Fruit fly (Drosophila melanogaster): Measurements from ENCODE around the gene CG10903.

The CG10903 gene

dm6 chr3R:8030151-8030899 is at the start of gene CG10903, which contains the start of gene CG2747:
Gene CG10903 (plus strand): TSS chr3R:8030411.
Gene CG2747 (minus strand): TSS chr3R:8030790.
- peak; percentile 28 for TF ChIP-seq CG17801 (GFP tag; optimal IDR thresholded peaks at IDR 0.05; ENCODE audit: partially characterized antibody)

DNA sequence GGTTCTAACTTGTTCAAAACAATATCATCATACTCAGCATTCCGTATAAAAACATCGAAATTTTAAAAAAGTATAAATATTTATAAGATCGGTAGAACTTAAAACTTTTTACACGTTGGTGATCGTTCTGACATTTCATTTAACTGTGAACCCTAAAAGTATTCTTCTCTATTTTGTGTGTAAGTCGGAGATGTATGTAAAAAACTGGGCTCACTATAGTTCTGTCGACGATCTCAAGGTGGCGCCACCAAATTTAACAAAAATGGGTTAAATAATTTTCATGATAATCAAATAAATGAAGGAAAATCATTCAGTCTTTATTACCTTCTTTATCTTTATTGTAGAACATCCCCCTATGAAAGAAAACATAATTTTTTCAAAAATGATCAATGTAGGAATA is 48.8 kb upstream of the CG10903 start:
- no peak for TF ChIP-seq CG17801 (GFP tag; optimal IDR thresholded peaks at IDR 0.05; ENCODE audit: partially characterized antibody)

- TF ChIP-seq CG17801 (GFP tag; optimal IDR thresholded peaks at IDR 0.05; ENCODE audit: partially characterized antibody) = no peak
These were observed 40.0 kb upstream of the CG10903 start for dm6 chr3R:7990257-7990656.

- no peak for TF ChIP-seq CG17801 (GFP tag; optimal IDR thresholded peaks at IDR 0.05; ENCODE audit: partially characterized antibody)
These were observed 39.3 kb upstream of the CG10903 start for dm6 chr3R:7990799-7991423.

DNA sequence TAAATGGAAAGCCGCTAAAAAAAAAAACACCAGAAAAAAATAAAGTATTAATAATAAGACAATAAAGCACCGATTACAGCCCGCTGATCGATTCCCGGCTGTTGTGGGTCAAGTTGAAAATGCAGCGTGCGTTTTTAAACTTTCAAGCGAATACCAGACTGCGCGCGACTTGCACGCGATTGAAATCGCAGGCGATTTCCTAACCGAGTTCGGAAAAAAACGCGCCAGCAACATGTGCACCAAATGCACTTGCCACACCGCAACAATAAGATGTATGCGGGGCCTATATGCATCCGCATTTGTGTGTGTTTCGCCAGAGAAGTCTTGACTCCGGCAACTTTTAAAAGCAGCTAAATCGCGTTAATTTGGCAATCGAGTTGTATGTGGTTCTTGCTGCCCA is 38.8 kb upstream of the CG10903 start:
- TF ChIP-seq CG17801 (GFP tag; optimal IDR thresholded peaks at IDR 0.05; ENCODE audit: partially characterized antibody) = no peak

dm6 chr3R:7992100-7992499 is 38.1 kb upstream of the CG10903 start:
- no peak for TF ChIP-seq CG17801 (GFP tag; optimal IDR thresholded peaks at IDR 0.05; ENCODE audit: partially characterized antibody)

DNA sequence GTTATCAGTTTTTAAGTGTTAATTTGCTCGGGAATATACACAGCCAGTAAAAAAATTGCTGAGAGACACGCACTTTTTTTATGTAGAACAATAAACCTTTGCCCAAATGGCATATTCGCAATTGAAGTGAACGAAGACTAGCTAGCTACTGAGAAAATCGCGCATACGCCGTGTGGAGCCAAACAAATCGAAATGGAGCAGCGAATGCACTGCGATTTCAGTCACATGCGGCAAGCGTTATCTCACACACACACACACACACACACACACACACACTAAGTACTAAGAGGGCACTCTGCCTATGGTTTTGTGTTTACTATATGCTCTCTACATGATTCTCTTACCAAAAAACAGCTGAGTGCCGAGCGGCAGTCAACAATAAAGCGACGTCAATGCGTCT is 36.7 kb upstream of the CG10903 start:
- TF ChIP-seq CG17801 (GFP tag; optimal IDR thresholded peaks at IDR 0.05; ENCODE audit: partially characterized antibody) = no peak

dm6 chr3R:7994629-7995028 is 35.6 kb upstream of the CG10903 start:
- TF ChIP-seq CG17801 (GFP tag; optimal IDR thresholded peaks at IDR 0.05; ENCODE audit: partially characterized antibody) = no peak

DNA sequence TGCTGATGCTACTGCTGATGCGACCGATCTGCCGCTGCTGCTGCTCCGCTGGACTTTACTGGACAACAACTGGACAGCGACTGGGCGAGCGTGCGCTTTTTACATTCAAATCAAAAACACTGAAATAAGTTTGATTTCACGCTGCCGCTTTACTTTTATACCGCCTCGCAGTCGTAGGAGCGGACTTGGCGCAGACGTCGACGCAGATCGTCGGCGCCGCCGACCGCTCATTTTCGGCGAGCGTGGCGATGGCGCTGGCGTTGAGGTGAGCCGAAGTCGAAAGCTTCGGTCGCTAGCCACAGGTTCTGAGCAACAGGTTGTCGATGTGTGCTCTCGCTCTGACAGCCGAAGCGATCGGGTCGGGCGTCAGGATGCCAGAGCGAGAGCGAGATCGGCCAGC is 34.5 kb upstream of the CG10903 start, which contains the start of gene Elovl7:
TSS of gene Elovl7 (minus strand) at position 131 of the 400 bp plus-strand sequence.
- no peak for TF ChIP-seq CG17801 (GFP tag; optimal IDR thresholded peaks at IDR 0.05; ENCODE audit: partially characterized antibody)

DNA sequence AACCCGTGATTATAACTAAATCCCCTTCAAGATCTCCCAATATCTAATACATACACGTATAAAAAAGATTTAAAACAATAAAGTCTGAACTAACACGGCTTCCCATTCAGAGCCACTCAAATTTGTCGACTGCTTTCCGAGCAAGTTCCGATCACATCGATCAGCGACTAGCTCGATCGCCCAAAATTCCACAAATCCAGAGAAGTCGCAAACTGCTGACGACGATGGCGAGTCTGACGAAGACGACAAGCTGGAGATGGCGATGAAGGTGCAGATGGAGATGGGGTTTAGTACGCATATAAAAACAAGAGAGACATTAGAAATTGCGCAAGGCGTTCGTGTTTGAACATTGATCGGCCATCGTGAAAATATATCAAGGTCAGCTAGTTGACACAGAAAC is 31.4 kb upstream of the CG10903 start:
- no peak for TF ChIP-seq CG17801 (GFP tag; optimal IDR thresholded peaks at IDR 0.05; ENCODE audit: partially characterized antibody)

DNA sequence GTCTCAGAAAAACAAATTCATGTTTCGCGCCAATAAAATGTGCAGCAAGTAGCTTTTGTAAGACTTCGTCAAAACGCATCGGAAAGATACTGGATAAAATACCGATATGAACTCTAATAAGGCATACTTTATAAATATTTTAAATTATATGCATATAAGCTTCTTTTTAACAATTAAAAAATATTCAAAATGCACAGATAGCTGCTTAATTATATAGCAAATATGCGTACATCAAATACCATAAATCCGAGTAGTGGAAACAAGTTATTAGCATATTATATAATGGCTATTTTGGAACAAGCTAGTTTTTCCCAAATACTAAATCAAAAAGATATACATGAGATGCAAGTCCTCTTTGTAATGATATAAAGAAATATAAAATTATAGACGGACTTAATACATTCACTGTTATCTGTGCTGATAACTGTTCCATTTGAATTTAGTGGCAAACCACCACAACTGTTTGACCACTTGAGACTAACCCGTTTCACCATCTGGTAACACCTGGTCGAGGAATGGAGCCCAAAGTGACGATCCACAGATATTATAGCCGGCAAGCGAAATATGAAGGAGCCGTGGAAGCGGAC is 30.6 kb upstream of the CG10903 start, which contains the start of gene PIG-H:
TSS of gene PIG-H (plus strand) at position 303 of the 587 bp plus-strand sequence.
- TF ChIP-seq CG17801 (GFP tag; optimal IDR thresholded peaks at IDR 0.05; ENCODE audit: partially characterized antibody) = no peak

DNA sequence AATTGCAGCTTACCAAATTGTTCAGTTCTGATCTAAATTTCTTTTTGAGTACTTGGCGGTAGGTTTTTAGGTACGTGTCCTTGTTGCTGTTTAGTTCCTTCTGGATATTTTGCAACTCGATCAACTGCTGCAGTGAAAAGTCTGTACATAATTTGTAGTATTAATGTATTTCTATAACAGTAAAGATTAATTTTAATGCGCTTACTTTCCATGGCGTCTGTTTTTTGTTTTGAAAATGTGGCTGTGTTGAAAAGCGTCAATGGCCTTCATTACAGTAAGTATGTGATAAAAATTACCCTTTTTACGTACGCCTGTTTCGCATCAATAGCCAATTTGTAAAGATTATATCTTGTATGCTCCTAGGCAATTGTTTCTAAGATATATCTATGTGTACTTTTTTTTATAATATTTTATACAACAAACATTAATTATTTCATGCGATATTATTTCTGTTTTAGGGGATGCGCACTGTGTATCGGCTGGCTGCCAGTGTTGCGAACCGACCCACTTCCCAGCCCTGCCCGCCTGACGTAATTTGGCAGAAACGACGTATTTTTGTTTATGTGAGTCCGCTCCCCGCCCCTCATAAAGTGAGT is 29.0 kb upstream of the CG10903 start, which contains the start of the genes Kmn2 and CG2698:
TSS of gene Kmn2 (minus strand) at position 236 of the 596 bp plus-strand sequence.
TSS of gene CG2698 (plus strand) at position 489 of the 596 bp plus-strand sequence.
- TF ChIP-seq CG17801 (GFP tag; optimal IDR thresholded peaks at IDR 0.05; ENCODE audit: partially characterized antibody) = peak; percentile 90

DNA sequence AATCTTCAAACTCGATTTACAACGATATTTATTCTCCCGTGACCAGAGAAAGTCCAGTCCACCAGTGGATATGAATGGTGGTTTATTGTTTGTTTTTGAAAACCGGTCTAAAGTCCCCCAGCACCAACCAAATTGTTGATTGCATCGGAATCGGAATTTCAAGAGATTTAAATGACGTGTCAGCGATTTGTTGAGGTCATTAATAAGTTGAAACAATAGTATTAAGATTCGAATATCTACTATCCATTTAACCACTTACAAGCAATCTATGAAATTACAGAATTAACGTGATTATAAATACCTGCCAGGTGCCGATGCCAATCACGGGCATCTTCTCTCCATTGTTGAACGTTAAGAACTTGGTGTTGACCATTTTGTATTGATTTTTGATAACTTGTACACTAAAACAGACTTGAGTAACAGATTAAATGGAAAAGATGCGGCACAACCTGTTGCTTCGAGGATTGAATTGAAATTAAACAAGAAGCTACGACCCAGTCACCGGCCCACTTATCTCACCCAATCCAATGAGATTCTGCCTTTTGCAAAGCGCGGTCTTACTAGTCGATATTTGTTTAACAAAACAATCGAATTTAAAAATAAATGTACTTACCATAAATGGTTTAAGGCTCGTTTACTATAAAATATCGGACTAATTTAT is 22.5 kb upstream of the CG10903 start, which contains the start of gene CG2767:
TSS of gene CG2767 (minus strand) at position 516 of the 661 bp plus-strand sequence.
- no peak for TF ChIP-seq CG17801 (GFP tag; optimal IDR thresholded peaks at IDR 0.05; ENCODE audit: partially characterized antibody)

DNA sequence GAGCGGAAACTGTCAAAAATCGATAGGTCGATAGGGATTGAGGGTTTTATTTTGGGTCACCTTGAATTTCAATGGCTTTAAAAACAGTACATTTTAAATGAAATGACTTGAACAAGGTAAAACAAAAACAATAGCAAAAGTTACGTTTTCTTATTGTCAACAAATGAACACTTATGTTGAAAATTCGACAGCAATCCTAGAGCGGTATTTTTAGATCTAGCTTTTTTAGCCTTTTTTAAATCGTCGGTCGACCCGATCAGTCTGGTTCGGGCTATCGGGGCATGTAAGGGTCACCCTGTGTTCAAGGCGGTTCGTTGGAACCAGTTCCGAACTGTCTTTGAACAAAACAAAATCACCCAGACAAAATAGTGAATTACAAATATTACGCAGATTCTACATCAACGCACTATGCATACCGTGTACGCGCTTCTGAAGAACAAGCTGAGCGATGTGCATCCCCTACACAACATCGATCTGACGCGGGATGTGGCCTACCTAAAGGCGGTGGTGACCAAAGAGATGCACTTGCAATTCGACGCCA is 21.1 kb upstream of the CG10903 start, which contains the start of the genes CG11052 and CG3223:
TSS of gene CG11052 (minus strand) at position 218 of the 541 bp plus-strand sequence.
TSS of gene CG3223 (plus strand) at position 321 of the 541 bp plus-strand sequence.
- peak; percentile 26 for TF ChIP-seq CG17801 (GFP tag; optimal IDR thresholded peaks at IDR 0.05; ENCODE audit: partially characterized antibody)

All from ovary, adult (tissue).